Worm (Caenorhabditis elegans): ENCODE measurements around the gene algn-14.

DNA sequence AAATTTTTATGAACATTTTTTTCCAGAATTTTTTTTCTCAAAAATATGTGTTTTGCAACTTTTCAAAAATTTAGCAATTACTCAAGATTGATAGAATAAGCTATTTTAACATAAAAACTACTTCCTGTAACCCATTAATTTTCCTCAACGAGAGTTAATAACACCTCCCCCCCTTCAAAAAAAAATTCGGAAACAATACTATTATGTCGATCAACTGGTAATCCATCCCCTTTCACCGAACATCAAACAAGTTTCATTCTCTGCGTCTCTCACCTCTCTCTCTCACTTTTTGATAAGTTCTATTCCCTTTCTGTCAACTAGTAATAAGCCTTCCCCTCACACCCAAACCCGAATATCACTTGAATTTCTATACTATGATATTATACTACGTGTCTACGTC is 19.3 kb downstream of the algn-14 start, which contains the start of gene glct-6:
- no peak for TF ChIP-seq madf-6 (GFP tag; IDR thresholded peaks at IDR 0.05)
- TF ChIP-seq B0336.3 (GFP tag; IDR thresholded peaks at IDR 0.05), result no peak
- TF ChIP-seq snpc-3.4 (tag; optimal IDR thresholded peaks at IDR 0.05), result no peak
- no peak for TF ChIP-seq ekl-4 (GFP tag; IDR thresholded peaks at IDR 0.05)
- no peak for TF ChIP-seq F49E8.2 (tag; optimal IDR thresholded peaks at IDR 0.05; ENCODE audit: insufficient read depth)
- no peak for TF ChIP-seq Y53F4B.3 (GFP tag; IDR thresholded peaks at IDR 0.05)
- TF ChIP-seq hlh-26 (GFP tag; conservative IDR thresholded peaks at IDR 0.05), result no peak
- no peak for TF ChIP-seq snpc-1.1 (tag; optimal IDR thresholded peaks at IDR 0.05; ENCODE audit: insufficient read depth)
- no peak for TF ChIP-seq nfya-1 (tag; optimal IDR thresholded peaks at IDR 0.05; ENCODE audit: borderline replicate concordance, insufficient read depth)
